Fruit fly (Drosophila melanogaster) whole organism, embryonic: ENCODE results near the gene CG8191.
A peak's percentile ranks its signal among the peaks of the same experiment; 100 is the strongest.

ENCODE experiments used
- Atf3 ChIP-seq: fragments of 200-800 bp; sonication (Bioruptor generic); optimal IDR thresholded peaks from 3 replicates; lab custom pipeline; 2016; ENCODE audit warnings: missing biosample characterization, missing genetic modification characterization
- Atf6 ChIP-seq: fragments of 200-800 bp; sonication (Bioruptor generic); IDR thresholded peaks from 2 replicates; pipeline ENCODE4 v1.3.6; 2022; ENCODE audit warnings: missing biosample characterization, missing genetic modification characterization
- CG10209 ChIP-seq: fragments of 200-800 bp; sonication (Bioruptor generic); optimal IDR thresholded peaks from 3 replicates; lab custom pipeline; 2017; ENCODE audit warnings: missing biosample characterization, mild to moderate bottlenecking, missing genetic modification characterization, missing genetic modification reagents
- CG10462 ChIP-seq: fragments of 200-800 bp; sonication (Bioruptor generic); optimal IDR thresholded peaks from 2 replicates; lab custom pipeline; 2016; ENCODE audit warnings: missing biosample characterization, missing genetic modification characterization
- CG11504 ChIP-seq: fragments of 200-800 bp; sonication (Bioruptor generic); optimal IDR thresholded peaks from 3 replicates; lab custom pipeline; 2019; ENCODE audit warnings: missing biosample characterization, mild to moderate bottlenecking, missing genetic modification characterization, moderate library complexity
- CG14710 ChIP-seq: fragments of 200-800 bp; sonication (Bioruptor generic); optimal IDR thresholded peaks from 3 replicates; lab custom pipeline; 2019; ENCODE audit warnings: missing biosample characterization, mild to moderate bottlenecking, missing genetic modification characterization, moderate library complexity
- CG1602 ChIP-seq: fragments of 200-800 bp; sonication (Bioruptor generic); optimal IDR thresholded peaks from 3 replicates; lab custom pipeline; 2016; ENCODE audit warnings: missing biosample characterization, missing genetic modification characterization
- CG16815 ChIP-seq: fragments of 200-800 bp; sonication (Bioruptor generic); optimal IDR thresholded peaks from 3 replicates; lab custom pipeline; 2017; ENCODE audit warnings: missing biosample characterization, mild to moderate bottlenecking, missing genetic modification characterization
- CG17829 ChIP-seq: fragments of 200-800 bp; optimal IDR thresholded peaks from 2 replicates; lab custom pipeline; 2019; ENCODE audit warnings: missing biosample characterization, mild to moderate bottlenecking, missing genetic modification characterization, moderate library complexity
- CG18619 ChIP-seq: fragments of 200-800 bp; sonication (Bioruptor generic); optimal IDR thresholded peaks from 3 replicates; lab custom pipeline; 2017; ENCODE audit warnings: missing biosample characterization, mild to moderate bottlenecking, missing genetic modification characterization
- CG18764 ChIP-seq: fragments of 200-800 bp; sonication (Bioruptor generic); optimal IDR thresholded peaks from 3 replicates; lab custom pipeline; 2016; ENCODE audit warnings: missing biosample characterization, missing genetic modification characterization
- CG2678 ChIP-seq: fragments of 200-800 bp; sonication (Bioruptor generic); optimal IDR thresholded peaks from 3 replicates; lab custom pipeline; 2019; ENCODE audit warnings: missing biosample characterization, mild to moderate bottlenecking, missing genetic modification characterization, moderate library complexity
- CG34224 ChIP-seq: fragments of 200-800 bp; sonication (Bioruptor generic); IDR thresholded peaks from 3 replicates; pipeline ENCODE4 v1.3.6; 2022; ENCODE audit warnings: missing biosample characterization, missing genetic modification characterization; ENCODE audit not compliant: partially characterized antibody
- CG3726 ChIP-seq: fragments of 200-800 bp; sonication (Bioruptor generic); IDR thresholded peaks from 3 replicates; pipeline ENCODE4, ENCODE4 v1.3.6; 2022; ENCODE audit warnings: missing biosample characterization, missing genetic modification characterization
- CG9437 ChIP-seq: fragments of 200-800 bp; sonication (Bioruptor generic); optimal IDR thresholded peaks from 2 replicates; lab custom pipeline; 2018; ENCODE audit warnings: missing biosample characterization, mild to moderate bottlenecking, missing genetic modification characterization
- CG9797 ChIP-seq: fragments of 200-800 bp; sonication (Bioruptor generic); optimal IDR thresholded peaks from 3 replicates; lab custom pipeline; 2018; ENCODE audit warnings: missing biosample characterization, mild to moderate bottlenecking, missing genetic modification characterization
- E2f2 ChIP-seq: fragments of 200-800 bp; sonication (Bioruptor generic); IDR thresholded peaks from 2 replicates; pipeline ENCODE4 v1.3.6; 2022; ENCODE audit warnings: missing biosample characterization, missing genetic modification characterization
- Fer2 ChIP-seq: fragments of 200-800 bp; sonication (Bioruptor generic); optimal IDR thresholded peaks from 2 replicates; lab custom pipeline; 2018; ENCODE audit warnings: missing biosample characterization, mild to moderate bottlenecking, missing genetic modification characterization, moderate library complexity
- GATAe ChIP-seq: fragments of 200-800 bp; sonication (Bioruptor generic); conservative IDR thresholded peaks from 2 replicates; pipeline ENCODE4 v1.3.6; 2022; ENCODE audit warnings: missing biosample characterization, missing genetic modification characterization
- H15 ChIP-seq: fragments of 200-800 bp; sonication (Bioruptor generic); IDR thresholded peaks from 3 replicates; pipeline ENCODE4 v1.3.6; 2022; ENCODE audit warnings: missing biosample characterization, missing genetic modification characterization
- HLH54F ChIP-seq: fragments of 200-800 bp; sonication (Bioruptor generic); optimal IDR thresholded peaks from 3 replicates; lab custom pipeline; 2016; ENCODE audit warnings: missing biosample characterization, missing genetic modification characterization
- Kr ChIP-seq: fragments of 200-800 bp; sonication (Bioruptor generic); optimal IDR thresholded peaks from 2 replicates; lab custom pipeline; 2017; ENCODE audit warnings: missing biosample characterization, mild to moderate bottlenecking, missing genetic modification characterization
- MBD-R2 ChIP-seq: fragments of 200-800 bp; sonication (Bioruptor generic); IDR thresholded peaks from 2 replicates; pipeline ENCODE4 v1.3.6; 2022; ENCODE audit warnings: missing biosample characterization, missing genetic modification characterization
- MTF-1 ChIP-seq: fragments of 200-800 bp; sonication (Bioruptor generic); optimal IDR thresholded peaks from 2 replicates; lab custom pipeline; 2018; ENCODE audit warnings: missing biosample characterization, mild to moderate bottlenecking, missing genetic modification characterization, borderline replicate concordance
- NfI ChIP-seq: fragments of 200-800 bp; sonication (Bioruptor generic); optimal IDR thresholded peaks from 3 replicates; lab custom pipeline; 2018; ENCODE audit warnings: missing biosample characterization, mild to moderate bottlenecking, missing genetic modification characterization, moderate library complexity
- Opbp ChIP-seq: fragments of 200-800 bp; sonication (Bioruptor generic); IDR thresholded peaks from 3 replicates; pipeline ENCODE4 v1.3.6; 2022; ENCODE audit warnings: missing biosample characterization, missing genetic modification characterization; ENCODE audit not compliant: partially characterized antibody
- Scr ChIP-seq: fragments of 200-800 bp; sonication (Bioruptor generic); IDR thresholded peaks from 2 replicates; pipeline ENCODE4 v1.3.6; 2022; ENCODE audit warnings: missing biosample characterization, missing genetic modification characterization; ENCODE audit not compliant: partially characterized antibody
- Side ChIP-seq: fragments of 200-800 bp; sonication (Bioruptor generic); optimal IDR thresholded peaks from 2 replicates; lab custom pipeline; 2016; ENCODE audit warnings: missing biosample characterization, missing genetic modification characterization
- Spps ChIP-seq: fragments of 200-800 bp; sonication (Bioruptor generic); optimal IDR thresholded peaks from 2 replicates; lab custom pipeline; 2018; ENCODE audit warnings: missing biosample characterization, mild to moderate bottlenecking, missing genetic modification characterization
- Usf ChIP-seq: fragments of 200-800 bp; sonication (Bioruptor generic); optimal IDR thresholded peaks from 2 replicates; lab custom pipeline; 2017; ENCODE audit warnings: missing genotype, missing biosample characterization, missing genetic modification characterization
- ase ChIP-seq: fragments of 200-800 bp; sonication (Bioruptor generic); IDR thresholded peaks from 3 replicates; pipeline ENCODE4 v1.3.6; 2022; ENCODE audit warnings: missing biosample characterization, missing genetic modification characterization
- btn ChIP-seq: fragments of 200-800 bp; sonication (Bioruptor generic); optimal IDR thresholded peaks from 2 replicates; lab custom pipeline; 2016; ENCODE audit warnings: missing biosample characterization, missing genetic modification characterization
- danr ChIP-seq: fragments of 200-800 bp; sonication (Bioruptor generic); IDR thresholded peaks from 2 replicates; pipeline ENCODE4 v1.3.6; 2022; ENCODE audit warnings: missing biosample characterization, missing genetic modification characterization
- eve ChIP-seq, 2 experiments: fragments of >200 bp; optimal IDR thresholded peaks; 2 replicates each; lab custom pipeline; 2017; ENCODE audit warnings: missing biosample characterization in 2 of 2, missing genetic modification characterization in 2 of 2
- gcm2 ChIP-seq: fragments of 200-800 bp; sonication (Bioruptor generic); optimal IDR thresholded peaks from 2 replicates; lab custom pipeline; 2016; ENCODE audit warnings: missing biosample characterization, missing genetic modification characterization
- lmd ChIP-seq: fragments of 200-800 bp; sonication (Bioruptor generic); IDR thresholded peaks from 2 replicates; pipeline ENCODE4 v1.3.6; 2022; ENCODE audit warnings: missing biosample characterization, missing genetic modification characterization
- luna ChIP-seq: fragments of 200-800 bp; sonication (Bioruptor generic); optimal IDR thresholded peaks from 2 replicates; lab custom pipeline; 2016; ENCODE audit warnings: missing biosample characterization, missing genetic modification characterization
- mirr ChIP-seq: fragments of 200-800 bp; sonication (Bioruptor generic); optimal IDR thresholded peaks from 3 replicates; lab custom pipeline; 2018; ENCODE audit warnings: missing biosample characterization, mild to moderate bottlenecking, missing genetic modification characterization
- nau ChIP-seq: fragments of 200-800 bp; sonication (Bioruptor generic); optimal IDR thresholded peaks from 3 replicates; lab custom pipeline; 2017; ENCODE audit warnings: missing biosample characterization, mild to moderate bottlenecking, missing genetic modification characterization, missing genetic modification reagents
- pb ChIP-seq: fragments of 200-800 bp; sonication (Bioruptor generic); optimal IDR thresholded peaks from 3 replicates; lab custom pipeline; 2016; ENCODE audit warnings: missing biosample characterization, missing genetic modification characterization
- pfk ChIP-seq: fragments of 200-800 bp; sonication (Bioruptor generic); optimal IDR thresholded peaks from 2 replicates; lab custom pipeline; 2018; ENCODE audit warnings: missing biosample characterization, mild to moderate bottlenecking, missing genetic modification characterization, moderate library complexity
- pros ChIP-seq: fragments of 200-800 bp; sonication (Bioruptor generic); optimal IDR thresholded peaks from 3 replicates; lab custom pipeline; 2019; ENCODE audit warnings: missing biosample characterization, mild to moderate bottlenecking, missing genetic modification characterization, moderate library complexity
- psq ChIP-seq: fragments of 200-800 bp; sonication (Bioruptor generic); optimal IDR thresholded peaks from 2 replicates; lab custom pipeline; 2017; ENCODE audit warnings: missing biosample characterization, missing genetic modification characterization
- sqz ChIP-seq: fragments of 200-800 bp; sonication (Bioruptor generic); optimal IDR thresholded peaks from 3 replicates; lab custom pipeline; 2018; ENCODE audit warnings: missing biosample characterization, mild to moderate bottlenecking, missing genetic modification characterization
- tll ChIP-seq, 2 experiments: fragments of 200-800 bp in 1 of 2; fragments of >200 bp in 1 of 2; sonication (Bioruptor generic) in 1 of 2; optimal IDR thresholded peaks; 2 replicates each; lab custom pipeline; 2017 to 2019; ENCODE audit warnings: missing biosample characterization in 2 of 2, missing genetic modification characterization in 2 of 2, mild to moderate bottlenecking in 1 of 2, moderate library complexity in 1 of 2
- tna ChIP-seq: fragments of 200-800 bp; sonication (Bioruptor generic); IDR thresholded peaks from 2 replicates; pipeline ENCODE4 v1.3.6; 2022; ENCODE audit warnings: missing biosample characterization, missing genetic modification characterization; ENCODE audit not compliant: partially characterized antibody
- toy ChIP-seq: fragments of 200-800 bp; sonication (Bioruptor generic); IDR thresholded peaks from 2 replicates; pipeline ENCODE4 v1.3.6; 2022; ENCODE audit warnings: missing biosample characterization, missing genetic modification characterization
- vfl ChIP-seq: fragments of 200-800 bp; sonication (Bioruptor generic); optimal IDR thresholded peaks from 2 replicates; lab custom pipeline; 2016; ENCODE audit warnings: missing biosample characterization, missing genetic modification characterization
- z ChIP-seq: fragments of 200-800 bp; sonication (Bioruptor generic); IDR thresholded peaks from 3 replicates; pipeline ENCODE4 v1.3.6; 2022; ENCODE audit warnings: missing biosample characterization, missing genetic modification characterization
- zfh2 ChIP-seq: fragments of 200-800 bp; sonication (Bioruptor generic); optimal IDR thresholded peaks from 2 replicates; lab custom pipeline; 2016; ENCODE audit warnings: missing biosample characterization, missing genetic modification characterization

The CG8191 gene

dm6 chrX:15703720-15704206, 28.2 kb upstream of the CG8191 start, which contains the start of the genes Pis and Hap40 (continued):
- TF ChIP-seq HLH54F (GFP tag; lab: Kevin White, UChicago) = peak; percentile 65
- peak; percentile 6 for TF ChIP-seq Atf3
- TF ChIP-seq MBD-R2 (GFP tag; lab: Robert Waterston, UW) = peak; percentile 48; the same call in 1 of the 2 replicates
- no peak for TF ChIP-seq btn (GFP tag; lab: Kevin White, UChicago)
- peak; percentile 80 for TF ChIP-seq CG2678 (tag; lab: Kevin White, UChicago)
- TF ChIP-seq MTF-1 (GFP tag; lab: Kevin White, UChicago) = no peak
- no peak for TF ChIP-seq pros (GFP tag; lab: Kevin White, UChicago)
- peak; percentile 64 for TF ChIP-seq Fer2 (tag; lab: Kevin White, UChicago)
- TF ChIP-seq Usf (GFP tag; lab: Kevin White, UChicago) = peak; percentile 55
- no peak for TF ChIP-seq Side (GFP tag; lab: Kevin White, UChicago)
- no peak for TF ChIP-seq toy (GFP tag; lab: Robert Waterston, UW)
- peak; percentile 43 for TF ChIP-seq CG18764 (GFP tag; lab: Kevin White, UChicago)
- TF ChIP-seq lmd (GFP tag; lab: Robert Waterston, UW) = peak; percentile 86
- TF ChIP-seq CG34224 (GFP tag; lab: Robert Waterston, UW) = no peak
- no peak for TF ChIP-seq mirr
- 0 out of 3 replicates have a peak, but pooled peaks have one; percentile 31 for TF ChIP-seq H15 (GFP tag; lab: Robert Waterston, UW)
- no peak for TF ChIP-seq pfk (GFP tag; lab: Kevin White, UChicago)
- TF ChIP-seq psq = peak; percentile 25
- peak; percentile 81 for TF ChIP-seq CG11504
- no peak for TF ChIP-seq pb (GFP tag; lab: Kevin White, UChicago)
- TF ChIP-seq GATAe (GFP tag; lab: Robert Waterston, UW) = no peak; the same call in 1 of the 2 replicates
- peak; percentile 87 for TF ChIP-seq CG14710 (tag; lab: Kevin White, UChicago)
- peak; percentile 72 for TF ChIP-seq CG16815
- no peak for TF ChIP-seq nau
- peak; percentile 37 for TF ChIP-seq E2f2 (GFP tag; lab: Robert Waterston, UW)
- peak; percentile 92 for TF ChIP-seq CG9797 (GFP tag; lab: Kevin White, UChicago)
- TF ChIP-seq CG10209 (GFP tag; lab: Kevin White, UChicago) = peak; percentile 61
- TF ChIP-seq Opbp = no peak
- peak; percentile 56; the same call in 1 of the 3 replicates for TF ChIP-seq ase (GFP tag; lab: Robert Waterston, UW)
- TF ChIP-seq Atf6 (GFP tag; lab: Robert Waterston, UW) = peak; percentile 45; the same call in 1 of the 2 replicates
- TF ChIP-seq tna (GFP tag; lab: Robert Waterston, UW) = no peak
- TF ChIP-seq danr (GFP tag; lab: Robert Waterston, UW) = 0 out of 2 replicates have a peak, but pooled peaks have one; percentile 35
- no peak for TF ChIP-seq Kr
- TF ChIP-seq NfI (GFP tag; lab: Kevin White, UChicago) = peak; percentile 72
- TF ChIP-seq CG3726 (GFP tag; lab: Robert Waterston, UW) = 0 out of 3 replicates have a peak, but pooled peaks have one; percentile 22
- TF ChIP-seq CG18619 (GFP tag; lab: Kevin White, UChicago) = peak; percentile 72
- no peak for TF ChIP-seq gcm2 (GFP tag; lab: Kevin White, UChicago)
- peak in 1 of 2 experiments; percentile 87 for TF ChIP-seq tll (GFP tag; optimal IDR thresholded peaks at IDR 0.05; lab: Kevin White, UChicago)
- peak; percentile 72 for TF ChIP-seq CG1602 (GFP tag; lab: Kevin White, UChicago)
- no peak for TF ChIP-seq z (GFP tag; lab: Robert Waterston, UW)
- no peak for TF ChIP-seq eve (GFP tag; optimal IDR thresholded peaks at IDR 0.05; lab: Kevin White, UChicago)
- peak; percentile 60 for TF ChIP-seq zfh2 (GFP tag; lab: Kevin White, UChicago)
- peak; percentile 80 for TF ChIP-seq CG17829 (tag; lab: Kevin White, UChicago)
- no peak for TF ChIP-seq luna
- peak; percentile 49 for TF ChIP-seq CG9437 (GFP tag; lab: Kevin White, UChicago)
- peak; percentile 11 for TF ChIP-seq Spps (tag; lab: Kevin White, UChicago)
- TF ChIP-seq Scr (GFP tag; lab: Robert Waterston, UW) = no peak
- peak; percentile 27 for TF ChIP-seq CG10462 (GFP tag; lab: Kevin White, UChicago)
- TF ChIP-seq sqz = no peak
- peak; percentile 43 for TF ChIP-seq vfl (GFP tag; lab: Kevin White, UChicago)
